Worm (Caenorhabditis elegans) whole organism, late embryonic: Measurements from ENCODE around the gene npr-34.

Experiments
- dve-1 ChIP-seq: sonication (generic microtip); optimal IDR thresholded peaks from 2 replicates; lab custom pipeline; 2017; ENCODE audit warnings: antibody characterized with exemption, mild to moderate bottlenecking, missing genetic modification characterization, missing compliant biosample characterization
- ets-4 ChIP-seq: sonication (generic microtip); optimal IDR thresholded peaks from 2 replicates; lab custom pipeline; 2016; ENCODE audit warnings: missing genetic modification characterization, missing compliant biosample characterization

DNA sequence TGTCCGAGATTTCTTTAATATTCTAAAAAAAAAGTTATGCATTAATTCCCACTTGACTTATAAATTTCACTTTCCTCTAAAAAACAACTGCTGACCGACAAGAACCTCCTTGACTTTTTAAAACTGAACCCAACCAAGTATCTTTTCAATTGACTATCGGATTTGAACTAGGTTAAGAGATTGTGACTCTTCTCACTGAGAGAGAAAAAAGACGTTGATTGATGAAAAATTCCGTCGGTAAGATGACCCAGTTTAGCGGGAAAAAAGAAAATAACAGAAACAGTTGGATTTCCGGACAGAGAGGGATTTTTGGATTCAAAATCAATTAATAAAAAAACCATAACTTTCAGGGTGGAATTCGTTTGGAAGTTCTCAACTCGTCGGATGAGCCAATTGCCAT lies 32.6 kb downstream of the npr-34 start:
- TF ChIP-seq dve-1 = no peak
- TF ChIP-seq ets-4 (tag; lab: Kevin White, UChicago) = no peak
